Worm (Caenorhabditis elegans): ENCODE data around the gene srh-277.
A peak's percentile ranks its signal among the peaks of the same experiment; 100 is the strongest.

The srh-277 gene

ce11 chrV:16143066-16143581, 39.9 kb upstream of the srh-277 start, which contains the start of gene fbxa-88:
Gene fbxa-88, minus strand, starts transcription at chrV:16143116.
- TF ChIP-seq elt-2 (tag; optimal IDR thresholded peaks at IDR 0.05) (peak; percentile 80), vab-15 (tag; optimal IDR thresholded peaks at IDR 0.05) (no peak), pqm-1 (tag; optimal IDR thresholded peaks at IDR 0.05) (peak; percentile 47), nhr-20 (tag; optimal IDR thresholded peaks at IDR 0.05) (peak; percentile 12)

- TF ChIP-seq aly-2 (tag; optimal IDR thresholded peaks at IDR 0.05): no peak
- no peak for TF ChIP-seq nhr-11 (tag; optimal IDR thresholded peaks at IDR 0.05)
- TF ChIP-seq grh-1 (GFP tag; IDR thresholded peaks at IDR 0.05): no peak
- TF ChIP-seq ztf-4 (tag; optimal IDR thresholded peaks at IDR 0.05): no peak
- TF ChIP-seq F16B12.6 (tag; optimal IDR thresholded peaks at IDR 0.05): no peak
Observed at ce11 chrV:16145009-16145408, 38.0 kb upstream of the srh-277 start.

ce11 chrV:16148805-16149204, 34.2 kb upstream of the srh-277 start, which contains the start of gene F10A3.4:
Gene F10A3.4, plus strand, starts transcription at chrV:16149105.
- no peak for TF ChIP-seq grh-1 (GFP tag; IDR thresholded peaks at IDR 0.05)
- no peak for TF ChIP-seq hlh-17 (GFP tag; optimal IDR thresholded peaks at IDR 0.05; ENCODE audit: borderline replicate concordance)
- no peak for TF ChIP-seq nhr-71 (tag; optimal IDR thresholded peaks at IDR 0.05)
- no peak for TF ChIP-seq nhr-76 (tag; optimal IDR thresholded peaks at IDR 0.05)
- TF ChIP-seq ztf-4 (tag; optimal IDR thresholded peaks at IDR 0.05): no peak
- TF ChIP-seq efl-3 (GFP tag; optimal IDR thresholded peaks at IDR 0.05): no peak
- TF ChIP-seq elt-2 (tag; optimal IDR thresholded peaks at IDR 0.05): no peak
- no peak for TF ChIP-seq lin-13 (GFP tag; optimal IDR thresholded peaks at IDR 0.05)
- no peak for TF ChIP-seq ceh-8 (GFP tag; optimal IDR thresholded peaks at IDR 0.05)
- TF ChIP-seq hpl-2 (GFP tag; optimal IDR thresholded peaks at IDR 0.05): no peak
- TF ChIP-seq ceh-90 (tag; optimal IDR thresholded peaks at IDR 0.05): no peak
- no peak for TF ChIP-seq mep-1 (tag; optimal IDR thresholded peaks at IDR 0.05)
- TF ChIP-seq alr-1 (tag; optimal IDR thresholded peaks at IDR 0.05; ENCODE audit: borderline replicate concordance): no peak
- no peak for TF ChIP-seq vab-15 (tag; optimal IDR thresholded peaks at IDR 0.05)

ce11 chrV:16153375-16153774, 29.6 kb upstream of the srh-277 start, which contains the start of gene str-254:
Gene str-254, minus strand, starts transcription at chrV:16153475.
- no peak for TF ChIP-seq ces-1 (GFP tag; optimal IDR thresholded peaks at IDR 0.05)
- TF ChIP-seq jun-1 (tag; optimal IDR thresholded peaks at IDR 0.05): no peak
- TF ChIP-seq mab-9 (GFP tag; IDR thresholded peaks at IDR 0.05): no peak
- no peak for TF ChIP-seq efl-1 (optimal IDR thresholded peaks at IDR 0.05)
- no peak for TF ChIP-seq efl-1 (GFP tag; optimal IDR thresholded peaks at IDR 0.05 in 1 of 2)
- no peak for TF ChIP-seq pag-3 (tag; optimal IDR thresholded peaks at IDR 0.05; ENCODE audit: borderline replicate concordance, insufficient read depth)
- TF ChIP-seq irx-1 (tag; optimal IDR thresholded peaks at IDR 0.05): no peak
- TF ChIP-seq skn-1 (tag; optimal IDR thresholded peaks at IDR 0.05): no peak
- no peak for TF ChIP-seq hlh-17 (GFP tag; optimal IDR thresholded peaks at IDR 0.05; ENCODE audit: borderline replicate concordance)
- no peak for TF ChIP-seq ama-1 (optimal IDR thresholded peaks at IDR 0.05)
- TF ChIP-seq ceh-90 (tag; optimal IDR thresholded peaks at IDR 0.05): no peak
- no peak for TF ChIP-seq unc-98 (GFP tag; IDR thresholded peaks at IDR 0.05)

ce11 chrV:16155111-16155510, 27.9 kb upstream of the srh-277 start, which contains the start of gene str-97:
Gene str-97, minus strand, starts transcription at chrV:16155211.
- TF ChIP-seq jun-1 (tag; optimal IDR thresholded peaks at IDR 0.05) (no peak), sup-37 (GFP tag; optimal IDR thresholded peaks at IDR 0.05) (no peak), hlh-4 (tag; optimal IDR thresholded peaks at IDR 0.05) (no peak), efl-3 (GFP tag; optimal IDR thresholded peaks at IDR 0.05) (no peak), grh-1 (GFP tag; IDR thresholded peaks at IDR 0.05) (no peak), ces-1 (GFP tag; optimal IDR thresholded peaks at IDR 0.05) (no peak), lir-3 (tag; optimal IDR thresholded peaks at IDR 0.05; ENCODE audit: poor library complexity) (no peak), aly-2 (tag; optimal IDR thresholded peaks at IDR 0.05) (no peak), zag-1 (tag; optimal IDR thresholded peaks at IDR 0.05) (no peak), unc-30 (tag; optimal IDR thresholded peaks at IDR 0.05) (no peak), nhr-19 (GFP tag; conservative IDR thresholded peaks at IDR 0.05) (no peak), egl-27 (tag; optimal IDR thresholded peaks at IDR 0.05) (no peak), ceh-8 (GFP tag; optimal IDR thresholded peaks at IDR 0.05) (no peak), ama-1 (optimal IDR thresholded peaks at IDR 0.05) (no peak), ets-5 (GFP tag; IDR thresholded peaks at IDR 0.05) (no peak), skn-1 (tag; optimal IDR thresholded peaks at IDR 0.05) (no peak), hlh-17 (GFP tag; optimal IDR thresholded peaks at IDR 0.05; ENCODE audit: borderline replicate concordance) (no peak), lin-13 (GFP tag; optimal IDR thresholded peaks at IDR 0.05) (no peak), lin-35 (GFP tag; optimal IDR thresholded peaks at IDR 0.05) (no peak), lin-15B (tag; optimal IDR thresholded peaks at IDR 0.05) (no peak)

Data from whole organism, L1 larva.